Fruit fly (Drosophila melanogaster) S2 (cell line): ENCODE measurements around the gene xit.

Source experiments
- CG8478 ChIP-seq: fragments of >200 bp; optimal IDR thresholded peaks from 2 replicates; lab custom pipeline; 2018
- CTCF ChIP-seq, 2 experiments: fragments of >200 bp; optimal IDR thresholded peaks; 2 replicates each; lab custom pipeline; 2018

dm6 chrX:6776934-6777333 is 43.9 kb upstream of the xit start:
- no peak for TF ChIP-seq CG8478 (lab: Kevin White, UChicago)
- no peak for TF ChIP-seq CTCF (optimal IDR thresholded peaks at IDR 0.05; lab: Kevin White, UChicago)
